Fruit fly (Drosophila melanogaster): Measurements from ENCODE around the gene alt.

The alt gene

dm6 chr3R:17712623-17713521, 30.6 kb upstream of the alt start (continued):
- TF ChIP-seq CG6813 (GFP tag; optimal IDR thresholded peaks at IDR 0.05) (no peak), Blimp-1 (GFP tag; optimal IDR thresholded peaks at IDR 0.05) (peak; percentile 46), gsb (GFP tag; IDR thresholded peaks at IDR 0.05) (no peak), CG4404 (GFP tag; IDR thresholded peaks at IDR 0.05) (no peak), trh (GFP tag; optimal IDR thresholded peaks at IDR 0.05) (no peak), Optix (GFP tag; IDR thresholded peaks at IDR 0.05) (no peak), kah (GFP tag; optimal IDR thresholded peaks at IDR 0.05) (peak; percentile 12), CG16815 (GFP tag; optimal IDR thresholded peaks at IDR 0.05) (no peak), CG34224 (GFP tag; IDR thresholded peaks at IDR 0.05; ENCODE audit: partially characterized antibody) (no peak), prd (optimal IDR thresholded peaks at IDR 0.05) (no peak), prd (GFP tag; IDR thresholded peaks at IDR 0.05) (no peak), tin (GFP tag; optimal IDR thresholded peaks at IDR 0.05) (no peak), Vsx1 (GFP tag; optimal IDR thresholded peaks at IDR 0.05) (peak; percentile 30), yki (optimal IDR thresholded peaks at IDR 0.05) (no peak), ind (GFP tag; optimal IDR thresholded peaks at IDR 0.05) (no peak), Pdp1 (GFP tag; optimal IDR thresholded peaks at IDR 0.05) (peak in 1 of 2 experiments; percentile 51), Med (GFP tag) (peak; percentile 25), CG2199 (GFP tag; IDR thresholded peaks at IDR 0.05) (0 out of 3 replicates have a peak, but pooled peaks have one; percentile 12), CG16813 (GFP tag; IDR thresholded peaks at IDR 0.05; ENCODE audit: partially characterized antibody) (no peak), ase (GFP tag; IDR thresholded peaks at IDR 0.05) (no peak), ham (GFP tag; IDR thresholded peaks at IDR 0.05) (no peak), bigmax (GFP tag; optimal IDR thresholded peaks at IDR 0.05) (peak; percentile 11), gt (GFP tag; IDR thresholded peaks at IDR 0.05) (no peak), CG3726 (GFP tag; IDR thresholded peaks at IDR 0.05) (no peak), CG17385 (GFP tag; optimal IDR thresholded peaks at IDR 0.05) (peak; percentile 75), cato (GFP tag; optimal IDR thresholded peaks at IDR 0.05; ENCODE audit: borderline replicate concordance) (no peak), CG12236 (GFP tag; optimal IDR thresholded peaks at IDR 0.05) (no peak), jumu (GFP tag; optimal IDR thresholded peaks at IDR 0.05) (no peak), z (GFP tag; IDR thresholded peaks at IDR 0.05) (peak; percentile 73; the same call in 2 of the 3 replicates), Xrp1 (GFP tag; IDR thresholded peaks at IDR 0.05) (peak; percentile 15; the same call in 1 of the 2 replicates), dm (GFP tag; optimal IDR thresholded peaks at IDR 0.05) (no peak), lola (GFP tag; optimal IDR thresholded peaks at IDR 0.05) (peak in 1 of 3 experiments; percentile 2), CG31365 (tag; optimal IDR thresholded peaks at IDR 0.05) (no peak), cwo (GFP tag; optimal IDR thresholded peaks at IDR 0.05) (peak; percentile 42), seq (GFP tag; IDR thresholded peaks at IDR 0.05) (no peak), HHEX (GFP tag; optimal IDR thresholded peaks at IDR 0.05) (no peak), slbo (GFP tag; IDR thresholded peaks at IDR 0.05) (no peak), Chrac-16 (GFP tag; optimal IDR thresholded peaks at IDR 0.05) (no peak), dysf (GFP tag; IDR thresholded peaks at IDR 0.05) (no peak), chinmo (GFP tag; IDR thresholded peaks at IDR 0.05; ENCODE audit: partially characterized antibody) (peak; percentile 74; the same call in 2 of the 4 replicates), gsb-n (tag; optimal IDR thresholded peaks at IDR 0.05) (peak; percentile 18), CG3163 (GFP tag; optimal IDR thresholded peaks at IDR 0.05) (no peak), pfk (GFP tag; optimal IDR thresholded peaks at IDR 0.05) (no peak), CG12104 (GFP tag; optimal IDR thresholded peaks at IDR 0.05) (no peak), Stat92E (GFP tag; optimal IDR thresholded peaks at IDR 0.05) (peak in 1 of 3 experiments; percentile 16), scrt (GFP tag; optimal IDR thresholded peaks at IDR 0.05) (peak; percentile 16)
